Worm (Caenorhabditis elegans) whole organism, late embryonic: Measurements from ENCODE around the gene nhr-118.

Experiments used
- C08G9.2 ChIP-seq: sonication (generic microtip); optimal IDR thresholded peaks from 2 replicates; lab custom pipeline; 2016; ENCODE audit warnings: mild to moderate bottlenecking, missing genetic modification characterization, moderate library complexity, missing compliant biosample characterization
- K09A11.1 ChIP-seq: sonication (generic microtip); optimal IDR thresholded peaks from 2 replicates; lab custom pipeline; 2017; ENCODE audit warnings: antibody characterized with exemption, mild to moderate bottlenecking, missing genetic modification characterization, missing compliant biosample characterization; ENCODE audit not compliant: insufficient read depth
- ceh-14 ChIP-seq: sonication (generic microtip); optimal IDR thresholded peaks from 2 replicates; lab custom pipeline; 2016; ENCODE audit warnings: missing genotype, missing genetic modification characterization, missing compliant biosample characterization
- ceh-18 ChIP-seq: sonication (generic microtip); optimal IDR thresholded peaks from 2 replicates; lab custom pipeline; 2016; ENCODE audit warnings: missing genetic modification characterization, missing compliant biosample characterization
- ceh-19 ChIP-seq: fragments of 200-800 bp; sonication (Bioruptor generic); optimal IDR thresholded peaks from 2 replicates; lab custom pipeline; 2018; ENCODE audit warnings: mild to moderate bottlenecking, missing genetic modification characterization, missing compliant biosample characterization
- ceh-2 ChIP-seq: sonication (generic microtip); optimal IDR thresholded peaks from 2 replicates; lab custom pipeline; 2016; ENCODE audit warnings: missing genotype, missing genetic modification characterization, missing compliant biosample characterization
- ceh-48 ChIP-seq: sonication (generic microtip); optimal IDR thresholded peaks from 2 replicates; lab custom pipeline; 2016; ENCODE audit warnings: missing genetic modification characterization, inconsistent platforms, missing compliant biosample characterization
- elt-2 ChIP-seq: sonication (generic microtip); optimal IDR thresholded peaks from 2 replicates; lab custom pipeline; 2016; ENCODE audit warnings: missing genetic modification reagents, missing genetic modification characterization, missing compliant biosample characterization
- ets-4 ChIP-seq: sonication (generic microtip); optimal IDR thresholded peaks from 2 replicates; lab custom pipeline; 2016; ENCODE audit warnings: missing genetic modification characterization, missing compliant biosample characterization
- fkh-10 ChIP-seq: fragments of 150-350 bp; optimal IDR thresholded peaks from 2 replicates; lab custom pipeline; 2014; ENCODE audit warnings: missing biosample characterization, missing genetic modification reagents, missing genetic modification characterization
- hlh-15 ChIP-seq: sonication (generic microtip); optimal IDR thresholded peaks from 2 replicates; lab custom pipeline; 2016; ENCODE audit warnings: missing genetic modification characterization, missing compliant biosample characterization
- hlh-30 ChIP-seq: sonication (generic microtip); optimal IDR thresholded peaks from 2 replicates; lab custom pipeline; 2017; ENCODE audit warnings: antibody characterized with exemption, missing genetic modification characterization, missing compliant biosample characterization; ENCODE audit not compliant: insufficient read depth
- lin-11 ChIP-seq: fragments of 200-800 bp; sonication (Bioruptor generic); optimal IDR thresholded peaks from 2 replicates; lab custom pipeline; 2018; ENCODE audit warnings: mild to moderate bottlenecking, missing genetic modification characterization, missing compliant biosample characterization
- mec-3 ChIP-seq: sonication (generic microtip); optimal IDR thresholded peaks from 2 replicates; lab custom pipeline; 2016; ENCODE audit warnings: borderline replicate concordance, missing genetic modification characterization, missing compliant biosample characterization
- npax-4 ChIP-seq: sonication (generic microtip); optimal IDR thresholded peaks from 2 replicates; lab custom pipeline; 2016; ENCODE audit warnings: missing genetic modification characterization, missing compliant biosample characterization
- pat-9 ChIP-seq: fragments of 200-800 bp; sonication (Bioruptor generic); optimal IDR thresholded peaks from 2 replicates; lab custom pipeline; 2018; ENCODE audit warnings: mild to moderate bottlenecking, missing genetic modification characterization, moderate library complexity, missing compliant biosample characterization
- pax-1 ChIP-seq: fragments of 150-350 bp; optimal IDR thresholded peaks from 2 replicates; lab custom pipeline; 2014; ENCODE audit warnings: missing biosample characterization, missing genetic modification characterization
- pha-2 ChIP-seq: sonication (generic microtip); optimal IDR thresholded peaks from 2 replicates; lab custom pipeline; 2017; ENCODE audit warnings: mild to moderate bottlenecking, missing genetic modification characterization, missing compliant biosample characterization
- ref-2 ChIP-seq: sonication (generic microtip); optimal IDR thresholded peaks from 2 replicates; lab custom pipeline; 2016; ENCODE audit warnings: missing genetic modification characterization, missing compliant biosample characterization
- tbx-7 ChIP-seq: sonication (generic microtip); optimal IDR thresholded peaks from 2 replicates; lab custom pipeline; 2016; ENCODE audit warnings: missing genotype, missing genetic modification characterization, missing compliant biosample characterization
- ttx-3 ChIP-seq: sonication (generic microtip); optimal IDR thresholded peaks from 2 replicates; lab custom pipeline; 2016; ENCODE audit warnings: missing genetic modification reagents, missing genetic modification characterization, missing compliant biosample characterization
- unc-42 ChIP-seq: sonication (generic microtip); optimal IDR thresholded peaks from 2 replicates; lab custom pipeline; 2016; ENCODE audit warnings: missing genotype, missing genetic modification characterization, missing compliant biosample characterization
- unc-55 ChIP-seq: sonication (generic microtip); optimal IDR thresholded peaks from 2 replicates; lab custom pipeline; 2017; ENCODE audit warnings: missing biosample characterization, missing genetic modification reagents, missing genetic modification characterization
- unc-86 ChIP-seq: sonication (generic microtip); optimal IDR thresholded peaks from 2 replicates; lab custom pipeline; 2016; ENCODE audit warnings: missing genetic modification characterization, missing compliant biosample characterization
- zip-5 ChIP-seq: sonication (generic microtip); optimal IDR thresholded peaks from 2 replicates; lab custom pipeline; 2016; ENCODE audit warnings: missing genetic modification characterization, missing compliant biosample characterization

Gene nhr-118

DNA sequence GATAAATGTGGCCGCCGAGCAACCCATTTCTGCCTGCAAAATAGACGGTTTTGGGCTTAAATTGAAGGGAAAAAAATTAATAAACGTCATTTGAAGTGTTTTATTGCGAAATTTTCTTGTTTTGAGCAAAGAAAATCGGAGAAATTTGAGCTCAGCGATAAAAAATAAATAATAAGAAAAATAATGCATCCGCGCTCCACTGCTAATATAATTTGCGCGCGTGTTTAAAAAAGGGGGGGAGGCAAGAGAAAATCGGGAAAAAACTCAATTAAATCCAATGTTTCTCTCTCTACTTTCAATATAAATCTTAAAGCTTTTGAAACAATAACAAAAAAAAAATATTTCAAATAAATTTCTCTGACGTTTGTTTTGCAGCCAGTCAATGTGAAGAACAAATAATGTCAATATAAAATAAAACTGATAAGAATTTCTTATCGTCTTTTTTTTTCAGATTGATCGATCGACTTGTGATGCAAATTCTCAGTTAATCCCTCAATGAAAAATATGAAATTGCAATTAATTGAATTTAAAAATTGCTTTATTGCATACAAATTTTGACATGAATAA lies 43.0 kb downstream of the nhr-118 start, which contains the start of gene rft-2 (continued):
- TF ChIP-seq ceh-48 (tag; lab: Kevin White, UChicago) (no peak), pax-1 (tag; lab: Kevin White, UChicago) (no peak), mec-3 (no peak), ceh-18 (no peak), ets-4 (tag; lab: Kevin White, UChicago) (no peak), hlh-30 (tag; lab: Kevin White, UChicago) (no peak), pha-2 (no peak), ceh-19 (GFP tag; lab: Kevin White, UChicago) (no peak), ref-2 (tag; lab: Kevin White, UChicago) (no peak), fkh-10 (GFP tag; lab: Kevin White, UChicago) (no peak), npax-4 (tag; lab: Kevin White, UChicago) (no peak), ceh-2 (peak; percentile 2), tbx-7 (tag; lab: Kevin White, UChicago) (no peak), K09A11.1 (tag; lab: Kevin White, UChicago) (no peak)
- TF ChIP-seq, all 69 proteins: peak for 5

DNA sequence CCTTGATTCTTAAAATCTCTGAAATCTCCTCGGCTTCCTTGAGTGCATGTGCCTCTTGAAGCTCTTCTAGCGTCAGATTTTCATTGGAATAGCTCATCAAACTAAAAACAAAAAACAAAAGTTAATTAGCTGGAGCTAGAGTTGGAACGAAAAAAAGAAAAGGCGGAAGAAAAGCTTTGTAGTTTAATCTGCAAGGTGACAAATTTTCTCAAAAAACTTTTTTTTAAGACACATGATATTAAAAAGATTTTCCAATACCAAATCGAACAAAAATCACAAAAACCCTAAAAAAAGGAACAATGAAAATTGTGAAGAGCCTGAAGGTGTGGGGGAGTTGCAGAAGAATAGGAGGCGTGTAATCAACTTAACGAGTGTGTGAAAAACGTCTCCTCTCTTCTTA lies 47.0 kb downstream of the nhr-118 start, which contains the start of gene gnrr-5:
gnrr-5 (minus strand) TSS at position 101 of the 400 bp plus-strand sequence.
- TF ChIP-seq ttx-3 (no peak), unc-42 (tag; lab: Kevin White, UChicago) (no peak), elt-2 (tag; lab: Kevin White, UChicago) (no peak), lin-11 (tag; lab: Kevin White, UChicago) (no peak), ceh-48 (tag; lab: Kevin White, UChicago) (no peak), hlh-15 (tag; lab: Kevin White, UChicago) (no peak), zip-5 (tag; lab: Kevin White, UChicago) (no peak), hlh-30 (tag; lab: Kevin White, UChicago) (no peak), pat-9 (no peak), C08G9.2 (no peak), ceh-14 (tag; lab: Kevin White, UChicago) (no peak), unc-86 (no peak), unc-55 (GFP tag; lab: Kevin White, UChicago) (no peak)
- TF ChIP-seq, all 69 proteins: peak for 0
